Fruit fly (Drosophila melanogaster) whole organism, pupa: ENCODE data around the gene KLHL18.
A peak's percentile ranks its signal among the peaks of the same experiment; 100 is the strongest.

Source experiments
- CG10348 ChIP-seq: fragments of 200-800 bp; sonication (Bioruptor generic); IDR thresholded peaks from 2 replicates; pipeline ENCODE4 v1.3.6; 2022; ENCODE audit warnings: missing biosample characterization, missing genetic modification characterization
- CG12605 ChIP-seq: fragments of 200-800 bp; sonication (Bioruptor generic); IDR thresholded peaks from 2 replicates; pipeline ENCODE4 v1.3.6; 2022; ENCODE audit warnings: missing biosample characterization, missing genetic modification characterization
- CG13204 ChIP-seq: fragments of 200-800 bp; sonication (Bioruptor generic); optimal IDR thresholded peaks from 2 replicates; lab custom pipeline; 2018; ENCODE audit warnings: missing biosample characterization, mild to moderate bottlenecking, missing genetic modification characterization, moderate library complexity
- CG14655 ChIP-seq: fragments of 200-800 bp; sonication (Bioruptor generic); optimal IDR thresholded peaks from 3 replicates; lab custom pipeline; 2017; ENCODE audit warnings: mild to moderate bottlenecking, missing biosample characterization, missing genetic modification reagents, missing genetic modification characterization
- CG15710 ChIP-seq: fragments of 200-800 bp; sonication (Bioruptor generic); optimal IDR thresholded peaks from 2 replicates; lab custom pipeline; 2018; ENCODE audit warnings: missing biosample characterization, mild to moderate bottlenecking, missing genetic modification characterization, moderate library complexity
- CG17806 ChIP-seq: fragments of 200-800 bp; sonication (Bioruptor generic); optimal IDR thresholded peaks from 2 replicates; lab custom pipeline; 2018; ENCODE audit warnings: missing biosample characterization, mild to moderate bottlenecking, missing genetic modification characterization, moderate library complexity
- CG32121 ChIP-seq: fragments of 200-800 bp; sonication (Bioruptor generic); IDR thresholded peaks from 2 replicates; pipeline ENCODE4 v1.3.6; 2022; ENCODE audit warnings: missing biosample characterization, missing genetic modification characterization
- CG34367 ChIP-seq: fragments of 200-800 bp; sonication (Bioruptor generic); optimal IDR thresholded peaks from 2 replicates; lab custom pipeline; 2018; ENCODE audit warnings: missing biosample characterization, mild to moderate bottlenecking, missing genetic modification characterization
- CG4496 ChIP-seq: fragments of 200-800 bp; sonication (Bioruptor generic); IDR thresholded peaks from 3 replicates; pipeline ENCODE4 v1.3.6; 2022; ENCODE audit warnings: missing biosample characterization, missing genetic modification characterization
- CG8159 ChIP-seq: fragments of 200-800 bp; sonication (Bioruptor generic); optimal IDR thresholded peaks from 3 replicates; lab custom pipeline; 2018; ENCODE audit warnings: missing biosample characterization, mild to moderate bottlenecking, missing genetic modification characterization, moderate library complexity
- CG8301 ChIP-seq: fragments of 200-800 bp; sonication (Bioruptor generic); optimal IDR thresholded peaks from 2 replicates; lab custom pipeline; 2018; ENCODE audit warnings: missing biosample characterization, mild to moderate bottlenecking, missing genetic modification characterization
- CG9948 ChIP-seq: fragments of 200-800 bp; sonication (Bioruptor generic); optimal IDR thresholded peaks from 2 replicates; lab custom pipeline; 2018; ENCODE audit warnings: missing biosample characterization, mild to moderate bottlenecking, missing genetic modification characterization, moderate library complexity
- D1 ChIP-seq: fragments of 200-800 bp; sonication (Bioruptor generic); optimal IDR thresholded peaks from 2 replicates; lab custom pipeline; 2018; ENCODE audit warnings: missing biosample characterization, mild to moderate bottlenecking, missing genetic modification characterization, moderate library complexity
- EcR ChIP-seq: fragments of 200-800 bp; sonication (Bioruptor generic); optimal IDR thresholded peaks from 3 replicates; lab custom pipeline; 2019; ENCODE audit warnings: missing biosample characterization, missing genetic modification characterization, mild to moderate bottlenecking, moderate library complexity, missing genetic modification reagents
- Ets98B ChIP-seq: fragments of 200-800 bp; sonication (Bioruptor generic); IDR thresholded peaks from 2 replicates; pipeline ENCODE4 v1.3.6; 2022; ENCODE audit warnings: missing biosample characterization, missing genetic modification characterization
- Pif1A ChIP-seq: fragments of 200-800 bp; sonication (Bioruptor generic); optimal IDR thresholded peaks from 3 replicates; lab custom pipeline; 2016; ENCODE audit warnings: missing biosample characterization, missing genetic modification characterization
- Pif1B ChIP-seq: fragments of 200-800 bp; sonication (Bioruptor generic); optimal IDR thresholded peaks from 3 replicates; lab custom pipeline; 2016; ENCODE audit warnings: missing biosample characterization, missing genetic modification characterization
- Snoo ChIP-seq: fragments of 200-800 bp; sonication (Bioruptor generic); optimal IDR thresholded peaks from 3 replicates; lab custom pipeline; 2017; ENCODE audit warnings: missing biosample characterization, mild to moderate bottlenecking, missing genetic modification characterization, inconsistent platforms
- fd96Ca ChIP-seq: fragments of 200-800 bp; sonication (Bioruptor generic); IDR thresholded peaks from 3 replicates; pipeline ENCODE4 v1.3.6; 2022; ENCODE audit warnings: missing biosample characterization, missing genetic modification characterization
- gl ChIP-seq: fragments of 200-800 bp; sonication (Bioruptor generic); optimal IDR thresholded peaks from 2 replicates; lab custom pipeline; 2018; ENCODE audit warnings: missing biosample characterization, mild to moderate bottlenecking, missing genetic modification characterization
- rn ChIP-seq: fragments of 200-800 bp; sonication (Bioruptor generic); IDR thresholded peaks from 2 replicates; pipeline ENCODE4 v1.3.6; 2022; ENCODE audit warnings: missing biosample characterization, missing genetic modification characterization

The KLHL18 gene

dm6 chr3R:11969217-11969616 lies 41.0 kb downstream of the KLHL18 start:
- TF ChIP-seq D1 (tag; lab: Kevin White, UChicago) = no peak
- no peak for TF ChIP-seq Snoo (tag; lab: Kevin White, UChicago)
- TF ChIP-seq CG32121 = peak; percentile 71
- peak; percentile 66 for TF ChIP-seq Ets98B
- peak; percentile 8 for TF ChIP-seq CG9948
- peak; percentile 10 for TF ChIP-seq Pif1B (GFP tag; lab: Kevin White, UChicago)
- peak; percentile 21 for TF ChIP-seq CG15710
- no peak for TF ChIP-seq fd96Ca (GFP tag; lab: Robert Waterston, UW)
- TF ChIP-seq CG10348 (GFP tag; lab: Robert Waterston, UW) = no peak
- peak; percentile 16 for TF ChIP-seq CG8159 (tag; lab: Kevin White, UChicago)
- peak; percentile 45; the same call in 1 of the 3 replicates for TF ChIP-seq CG4496 (GFP tag; lab: Robert Waterston, UW)
- TF ChIP-seq CG13204 (GFP tag; lab: Kevin White, UChicago) = no peak
- TF ChIP-seq CG8301 (tag; lab: Kevin White, UChicago) = peak; percentile 59
- peak; percentile 17 for TF ChIP-seq CG17806 (tag; lab: Kevin White, UChicago)
- 0 out of 2 replicates have a peak, but pooled peaks have one; percentile 22 for TF ChIP-seq CG12605 (GFP tag; lab: Robert Waterston, UW)

DNA sequence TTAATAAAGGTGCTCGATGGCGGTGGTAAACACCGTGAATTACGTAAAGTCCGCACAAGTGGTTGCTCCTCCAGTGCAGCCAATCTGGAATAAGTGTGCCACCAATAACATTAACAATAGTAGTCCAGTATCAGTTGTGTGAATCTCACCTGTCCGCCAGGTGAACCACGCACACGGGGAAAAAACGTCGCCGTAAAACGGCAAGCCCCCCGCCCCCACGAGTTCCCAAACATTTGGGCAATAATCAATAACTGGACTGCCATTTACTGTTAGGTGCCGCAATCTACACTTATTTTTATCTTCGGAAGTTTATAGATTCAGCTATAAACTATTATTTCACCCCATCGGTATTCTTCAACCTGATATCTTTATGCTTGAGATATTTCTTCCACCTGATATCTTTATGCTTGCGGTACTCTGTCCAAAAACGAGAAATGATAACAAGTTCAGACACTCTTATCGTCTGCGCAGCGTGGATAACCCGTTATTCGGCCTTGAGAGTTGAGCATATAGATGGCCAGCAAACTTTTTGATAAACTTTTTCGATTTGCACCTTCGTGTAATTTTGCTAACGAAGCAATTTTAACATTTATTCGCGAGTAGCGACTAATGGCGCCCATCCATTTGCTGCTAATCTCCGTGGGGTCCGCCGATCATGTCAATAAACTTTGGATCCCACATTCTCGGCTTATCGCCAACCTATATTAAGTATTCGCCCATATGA lies 42.0 kb downstream of the KLHL18 start:
- peak; percentile 84 for TF ChIP-seq EcR
- no peak for TF ChIP-seq CG4496 (GFP tag; lab: Robert Waterston, UW)

DNA sequence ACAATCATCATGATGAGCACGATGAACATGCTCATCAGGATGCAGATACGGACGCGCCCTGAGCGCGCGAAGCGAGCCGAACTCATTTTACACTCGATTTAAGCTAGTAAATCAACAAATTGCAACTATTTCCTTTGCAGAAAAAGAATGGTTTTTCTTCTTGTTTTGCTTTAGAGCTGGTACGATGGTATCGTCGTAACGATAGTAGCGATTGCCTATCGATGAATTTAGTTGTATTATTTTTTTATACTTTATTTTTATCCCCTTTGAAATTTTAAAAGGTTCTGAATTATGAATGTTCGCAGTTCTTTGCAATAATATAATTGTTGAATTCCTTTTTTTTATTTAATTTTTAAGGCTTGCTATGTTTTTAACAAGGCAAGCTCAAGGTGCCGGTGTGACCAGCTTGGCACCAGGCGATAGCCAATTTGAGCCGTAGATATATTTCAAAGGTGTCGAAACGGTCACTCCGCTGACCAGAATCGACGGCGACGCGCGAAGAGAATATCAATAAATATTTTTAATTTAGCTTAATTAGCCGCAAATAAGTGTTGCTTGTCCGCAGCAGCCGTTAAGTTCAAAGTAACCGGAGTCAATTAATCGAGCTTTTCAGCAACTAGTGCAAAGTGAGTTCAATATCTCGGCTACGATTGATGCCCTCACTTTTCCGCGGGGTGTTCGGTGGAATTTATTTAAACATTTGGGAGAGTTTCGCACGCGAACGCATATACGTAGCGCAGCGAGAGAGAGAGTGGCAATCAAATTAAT lies 42.8 kb downstream of the KLHL18 start, which contains the start of the genes CG12213 and GC1:
CG12213 (minus strand) TSS at position 430 of the 768 bp plus-strand sequence.
GC1 (plus strand) TSS at position 447 of the 768 bp plus-strand sequence.
- no peak; the same call in 1 of the 2 replicates for TF ChIP-seq CG32121
- no peak for TF ChIP-seq Pif1A (GFP tag; lab: Kevin White, UChicago)
- TF ChIP-seq CG12605 (GFP tag; lab: Robert Waterston, UW) = no peak
- TF ChIP-seq rn (GFP tag; lab: Robert Waterston, UW) = no peak
- TF ChIP-seq Pif1B (GFP tag; lab: Kevin White, UChicago) = no peak
- TF ChIP-seq CG8159 (tag; lab: Kevin White, UChicago) = peak; percentile 35
- peak; percentile 13 for TF ChIP-seq CG9948
- no peak for TF ChIP-seq CG8301 (tag; lab: Kevin White, UChicago)
- TF ChIP-seq fd96Ca (GFP tag; lab: Robert Waterston, UW) = no peak
- TF ChIP-seq EcR = peak; percentile 1
- TF ChIP-seq CG4496 (GFP tag; lab: Robert Waterston, UW) = no peak
- TF ChIP-seq CG34367 (tag; lab: Kevin White, UChicago) = peak; percentile 8
- TF ChIP-seq Ets98B = 0 out of 2 replicates have a peak, but pooled peaks have one; percentile 10
- TF ChIP-seq CG10348 (GFP tag; lab: Robert Waterston, UW) = 0 out of 2 replicates have a peak, but pooled peaks have one; percentile 16
- TF ChIP-seq CG13204 (GFP tag; lab: Kevin White, UChicago) = no peak
- TF ChIP-seq CG15710 = peak; percentile 24
- TF ChIP-seq gl (tag; lab: Kevin White, UChicago) = no peak
- TF ChIP-seq Snoo (tag; lab: Kevin White, UChicago) = peak; percentile 4
- TF ChIP-seq D1 (tag; lab: Kevin White, UChicago) = no peak
- no peak for TF ChIP-seq CG14655 (GFP tag; lab: Kevin White, UChicago)
- TF ChIP-seq CG17806 (tag; lab: Kevin White, UChicago) = no peak

dm6 chr3R:11964000-11964399 lies 46.2 kb downstream of the KLHL18 start:
- no peak for TF ChIP-seq Pif1B (GFP tag; lab: Kevin White, UChicago)
- no peak for TF ChIP-seq CG13204 (GFP tag; lab: Kevin White, UChicago)
- no peak for TF ChIP-seq D1 (tag; lab: Kevin White, UChicago)
- TF ChIP-seq CG9948 = no peak
- TF ChIP-seq rn (GFP tag; lab: Robert Waterston, UW) = no peak
- TF ChIP-seq CG12605 (GFP tag; lab: Robert Waterston, UW) = no peak
- no peak for TF ChIP-seq CG34367 (tag; lab: Kevin White, UChicago)
- TF ChIP-seq CG17806 (tag; lab: Kevin White, UChicago) = no peak

- TF ChIP-seq CG34367 (tag; lab: Kevin White, UChicago) (peak; percentile 7), CG8301 (tag; lab: Kevin White, UChicago) (peak; percentile 39), gl (tag; lab: Kevin White, UChicago) (no peak), CG13204 (GFP tag; lab: Kevin White, UChicago) (no peak), CG32121 (peak; percentile 21; the same call in 1 of the 2 replicates), fd96Ca (GFP tag; lab: Robert Waterston, UW) (no peak), CG9948 (peak; percentile 44), CG15710 (peak; percentile 64), CG4496 (GFP tag; lab: Robert Waterston, UW) (peak; percentile 61; the same call in 2 of the 3 replicates), CG10348 (GFP tag; lab: Robert Waterston, UW) (no peak), Snoo (tag; lab: Kevin White, UChicago) (peak; percentile 16), D1 (tag; lab: Kevin White, UChicago) (no peak), CG17806 (tag; lab: Kevin White, UChicago) (peak; percentile 44), EcR (peak; percentile 67), CG14655 (GFP tag; lab: Kevin White, UChicago) (no peak), CG8159 (tag; lab: Kevin White, UChicago) (peak; percentile 60), Ets98B (no peak; the same call in 1 of the 2 replicates), CG12605 (GFP tag; lab: Robert Waterston, UW) (no peak), rn (GFP tag; lab: Robert Waterston, UW) (no peak), Pif1A (GFP tag; lab: Kevin White, UChicago) (no peak), Pif1B (GFP tag; lab: Kevin White, UChicago) (no peak)
Observed at dm6 chr3R:11962739-11963214, 47.5 kb downstream of the KLHL18 start, which contains the start of the genes CG3281 and aurA. Gene CG3281 (minus strand): TSS chr3R:11962805. Gene aurA (plus strand): TSS chr3R:11963124.
